Worm (Caenorhabditis elegans) whole organism, L1 larva: ENCODE measurements around the gene T05C1.1.

Experiments used
- Y116A8C.19 ChIP-seq: sonication (generic microtip); optimal IDR thresholded peaks from 2 replicates; lab custom pipeline; 2016; ENCODE audit warnings: missing compliant biosample characterization, missing genetic modification characterization, borderline replicate concordance
- aha-1 ChIP-seq: fragments of 150-350 bp; optimal IDR thresholded peaks from 2 replicates; lab custom pipeline; 2014; ENCODE audit warnings: missing biosample characterization, missing genetic modification characterization
- ama-1 ChIP-seq: fragments of 150-350 bp; optimal IDR thresholded peaks from 2 replicates; lab custom pipeline; 2014
- blmp-1 ChIP-seq: fragments of 150-350 bp; optimal IDR thresholded peaks from 2 replicates; lab custom pipeline; 2014; ENCODE audit warnings: missing biosample characterization, missing genetic modification characterization
- ceh-63 ChIP-seq: fragments of 200-800 bp; sonication (Bioruptor generic); optimal IDR thresholded peaks from 2 replicates; lab custom pipeline; 2018; ENCODE audit warnings: mild to moderate bottlenecking, missing genetic modification characterization, missing compliant biosample characterization
- ceh-82 ChIP-seq, 3 experiments: fragments of 150-350 bp in 1 of 3; sonication (generic microtip) in 2 of 3; optimal IDR thresholded peaks; 2 replicates each; lab custom pipeline; 2014 to 2017; ENCODE audit warnings: missing biosample characterization in 3 of 3, missing genetic modification characterization in 3 of 3
- dsc-1 ChIP-seq: sonication (generic microtip); optimal IDR thresholded peaks from 2 replicates; lab custom pipeline; 2016; ENCODE audit warnings: mild to moderate bottlenecking, missing genetic modification characterization, missing compliant biosample characterization
- efl-1 ChIP-seq, 4 experiments: fragments of 150-350 bp; optimal IDR thresholded peaks in 3 of 4; peaks in 1 of 4; 1 replicate in 1 of 4; 2 replicates in 3 of 4; lab custom pipeline; 2014; ENCODE audit warnings: missing biosample characterization in 2 of 4, missing genetic modification characterization in 2 of 4, missing genetic modification reagents in 2 of 4
- efl-3 ChIP-seq: fragments of 200-800 bp; sonication (Bioruptor generic); optimal IDR thresholded peaks from 2 replicates; lab custom pipeline; 2018; ENCODE audit warnings: mild to moderate bottlenecking, missing genetic modification characterization, missing compliant biosample characterization
- egl-13 ChIP-seq: sonication (generic microtip); optimal IDR thresholded peaks from 2 replicates; lab custom pipeline; 2016; ENCODE audit warnings: missing genotype, missing genetic modification reagents, missing genetic modification characterization, missing compliant biosample characterization
- elt-2 ChIP-seq: sonication (generic microtip); optimal IDR thresholded peaks from 2 replicates; lab custom pipeline; 2016; ENCODE audit warnings: missing genetic modification characterization, mild to moderate bottlenecking, inconsistent platforms, missing compliant biosample characterization, missing genetic modification reagents
- elt-3 ChIP-seq, 6 experiments: fragments of 150-350 bp in 1 of 6; sonication (generic microtip); optimal IDR thresholded peaks; 2 replicates each; lab custom pipeline; 2017 to 2018; ENCODE audit warnings: missing biosample characterization in 6 of 6, missing genetic modification characterization in 6 of 6, inconsistent platforms in 1 of 6
- ets-5 ChIP-seq: fragments of 200-800 bp; sonication (Bioruptor generic); IDR thresholded peaks from 2 replicates; pipeline ENCODE4 v1.3.6; 2022; ENCODE audit warnings: missing genetic modification characterization, missing compliant biosample characterization
- fkh-10 ChIP-seq: sonication (generic microtip); optimal IDR thresholded peaks from 2 replicates; lab custom pipeline; 2017; ENCODE audit warnings: missing biosample characterization, missing genetic modification reagents, missing genetic modification characterization
- fkh-8 ChIP-seq: sonication (generic microtip); optimal IDR thresholded peaks from 2 replicates; lab custom pipeline; 2016; ENCODE audit warnings: mild to moderate bottlenecking, missing genetic modification characterization, missing compliant biosample characterization
- fos-1 ChIP-seq: fragments of 150-350 bp; optimal IDR thresholded peaks from 2 replicates; lab custom pipeline; 2014; ENCODE audit warnings: missing biosample characterization, missing genetic modification characterization
- hlh-4 ChIP-seq: sonication (generic microtip); optimal IDR thresholded peaks from 2 replicates; lab custom pipeline; 2016; ENCODE audit warnings: mild to moderate bottlenecking, missing genetic modification characterization, missing compliant biosample characterization
- isw-1 ChIP-seq: fragments of 200-800 bp; sonication (Bioruptor generic); IDR thresholded peaks from 2 replicates; pipeline ENCODE4 v1.3.6; 2022; ENCODE audit warnings: missing genetic modification characterization, missing compliant biosample characterization
- lin-13 ChIP-seq: fragments of 150-350 bp; optimal IDR thresholded peaks from 2 replicates; lab custom pipeline; 2014; ENCODE audit warnings: missing biosample characterization, missing genetic modification reagents, missing genetic modification characterization
- lin-14 ChIP-seq: fragments of 200-800 bp; sonication (Bioruptor generic); optimal IDR thresholded peaks from 2 replicates; lab custom pipeline; 2018; ENCODE audit warnings: mild to moderate bottlenecking, missing genetic modification characterization, moderate library complexity, missing compliant biosample characterization
- lin-39 ChIP-seq: fragments of 150-350 bp; optimal IDR thresholded peaks from 2 replicates; lab custom pipeline; 2014; ENCODE audit warnings: missing biosample characterization, missing genetic modification reagents, missing genetic modification characterization
- lir-3 ChIP-seq: sonication (generic microtip); optimal IDR thresholded peaks from 2 replicates; lab custom pipeline; 2016; ENCODE audit warnings: mild to moderate bottlenecking, missing genetic modification characterization, moderate library complexity, missing compliant biosample characterization; ENCODE audit not compliant: poor library complexity
- lsy-2 ChIP-seq, 2 experiments: fragments of 150-350 bp; optimal IDR thresholded peaks; 2 replicates each; lab custom pipeline; 2014; ENCODE audit warnings: missing biosample characterization in 2 of 2, missing genetic modification characterization in 2 of 2
- mef-2 ChIP-seq: fragments of 150-350 bp; optimal IDR thresholded peaks from 2 replicates; lab custom pipeline; 2014; ENCODE audit warnings: missing biosample characterization, missing genetic modification characterization
- nhr-19 ChIP-seq: fragments of 200-800 bp; sonication (Bioruptor generic); conservative IDR thresholded peaks from 2 replicates; pipeline ENCODE4 v1.3.6; 2022; ENCODE audit warnings: missing genetic modification characterization, missing compliant biosample characterization
- nhr-20 ChIP-seq: sonication (generic microtip); optimal IDR thresholded peaks from 2 replicates; lab custom pipeline; 2016; ENCODE audit warnings: mild to moderate bottlenecking, missing genetic modification characterization, missing compliant biosample characterization
- nhr-237 ChIP-seq: fragments of 150-350 bp; optimal IDR thresholded peaks from 2 replicates; lab custom pipeline; 2014; ENCODE audit warnings: missing biosample characterization, missing genetic modification characterization
- nhr-47 ChIP-seq: sonication (generic microtip); optimal IDR thresholded peaks from 2 replicates; lab custom pipeline; 2016; ENCODE audit warnings: mild to moderate bottlenecking, missing genetic modification characterization, moderate library complexity, missing compliant biosample characterization
- nhr-71 ChIP-seq: sonication (generic microtip); optimal IDR thresholded peaks from 2 replicates; lab custom pipeline; 2016; ENCODE audit warnings: mild to moderate bottlenecking, missing genetic modification characterization, moderate library complexity, missing compliant biosample characterization
- nhr-85 ChIP-seq: sonication (generic microtip); peaks from one replicate; lab custom pipeline; 2016; ENCODE audit warnings: missing genetic modification characterization, inconsistent platforms, missing compliant biosample characterization
- nhr-90 ChIP-seq: sonication (generic microtip); optimal IDR thresholded peaks from 2 replicates; lab custom pipeline; 2016; ENCODE audit warnings: mild to moderate bottlenecking, missing genetic modification characterization, missing compliant biosample characterization; ENCODE audit not compliant: poor library complexity
- pag-3 ChIP-seq: sonication (generic microtip); optimal IDR thresholded peaks from 2 replicates; lab custom pipeline; 2017; ENCODE audit warnings: missing genetic modification characterization, mild to moderate bottlenecking, missing compliant biosample characterization, antibody characterized with exemption, borderline replicate concordance; ENCODE audit not compliant: insufficient read depth
- pax-3 ChIP-seq: fragments of 200-800 bp; sonication (Bioruptor generic); optimal IDR thresholded peaks from 2 replicates; lab custom pipeline; 2018; ENCODE audit warnings: mild to moderate bottlenecking, missing genetic modification characterization, moderate library complexity, missing compliant biosample characterization
- pqm-1 ChIP-seq: sonication (generic microtip); optimal IDR thresholded peaks from 3 replicates; lab custom pipeline; 2017; ENCODE audit warnings: missing biosample characterization, missing genetic modification characterization
- rnt-1 ChIP-seq: sonication (generic microtip); optimal IDR thresholded peaks from 2 replicates; lab custom pipeline; 2016; ENCODE audit warnings: mild to moderate bottlenecking, missing genetic modification characterization, moderate library complexity, missing compliant biosample characterization
- skn-1 ChIP-seq: fragments of 150-350 bp; optimal IDR thresholded peaks from 2 replicates; lab custom pipeline; 2014; ENCODE audit warnings: missing biosample characterization, missing genetic modification characterization
- snu-23 ChIP-seq: sonication (generic microtip); optimal IDR thresholded peaks from 2 replicates; lab custom pipeline; 2016; ENCODE audit warnings: missing genetic modification characterization, missing compliant biosample characterization
- sox-4 ChIP-seq: sonication (generic microtip); optimal IDR thresholded peaks from 2 replicates; lab custom pipeline; 2016; ENCODE audit warnings: missing genetic modification characterization, missing compliant biosample characterization
- sptf-1 ChIP-seq: fragments of 150-350 bp; optimal IDR thresholded peaks from 2 replicates; lab custom pipeline; 2014; ENCODE audit warnings: missing biosample characterization, missing genetic modification characterization
- tbx-2 ChIP-seq: sonication (generic microtip); optimal IDR thresholded peaks from 2 replicates; lab custom pipeline; 2016; ENCODE audit warnings: missing genetic modification characterization, missing compliant biosample characterization
- tlp-1 ChIP-seq: fragments of 150-350 bp; optimal IDR thresholded peaks from 2 replicates; lab custom pipeline; 2014; ENCODE audit warnings: missing biosample characterization, missing genetic modification characterization
- unc-86 ChIP-seq: sonication (generic microtip); optimal IDR thresholded peaks from 2 replicates; lab custom pipeline; 2016; ENCODE audit warnings: missing genetic modification characterization, missing compliant biosample characterization
- zag-1 ChIP-seq: fragments of 150-350 bp; optimal IDR thresholded peaks from 2 replicates; lab custom pipeline; 2014; ENCODE audit warnings: missing biosample characterization, missing genetic modification characterization
- zip-4 ChIP-seq: fragments of 200-800 bp; sonication (Bioruptor generic); optimal IDR thresholded peaks from 2 replicates; lab custom pipeline; 2018; ENCODE audit warnings: mild to moderate bottlenecking, missing genetic modification characterization, moderate library complexity, missing compliant biosample characterization

The T05C1.1 gene

DNA sequence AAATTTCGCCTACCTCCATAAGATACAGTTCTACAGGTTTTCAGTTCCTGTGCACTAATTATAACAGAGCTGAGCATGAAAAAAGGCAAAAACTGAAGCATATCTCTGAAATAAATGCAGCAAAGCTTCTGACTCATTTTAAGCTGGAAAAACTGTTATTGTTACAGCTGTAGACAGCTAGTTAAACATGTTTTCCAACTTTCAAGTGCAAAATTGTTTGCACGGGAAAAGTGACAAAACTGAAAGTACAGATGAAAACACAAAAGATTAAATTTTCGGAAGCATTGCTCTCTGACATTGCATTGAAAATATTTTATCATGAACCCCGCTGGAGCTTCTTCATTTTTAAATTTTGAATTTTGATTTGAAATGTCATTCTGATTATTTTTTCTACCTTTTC, 12.3 kb downstream of the T05C1.1 start, which contains the start of gene T05C1.5:
Gene T05C1.5 (minus strand): TSS at position 101 of the 400 bp plus-strand sequence.
- TF ChIP-seq skn-1 (tag; lab: Kevin White, UChicago) (no peak), ets-5 (no peak), nhr-90 (no peak), zag-1 (no peak), isw-1 (GFP tag; lab: Robert Waterston, UW) (no peak), aha-1 (tag; lab: Kevin White, UChicago) (no peak), nhr-47 (tag; lab: Kevin White, UChicago) (no peak), ama-1 (lab: Kevin White, UChicago) (no peak), fos-1 (no peak), elt-2 (no peak), efl-1 (optimal IDR thresholded peaks at IDR 0.05; lab: Kevin White, UChicago) (no peak), efl-1 (GFP tag; optimal IDR thresholded peaks at IDR 0.05 in 1 of 2; lab: Kevin White, UChicago) (no peak), pqm-1 (no peak), lsy-2 (tag; optimal IDR thresholded peaks at IDR 0.05; lab: Kevin White, UChicago) (no peak), fkh-10 (GFP tag; lab: Kevin White, UChicago) (no peak)

DNA sequence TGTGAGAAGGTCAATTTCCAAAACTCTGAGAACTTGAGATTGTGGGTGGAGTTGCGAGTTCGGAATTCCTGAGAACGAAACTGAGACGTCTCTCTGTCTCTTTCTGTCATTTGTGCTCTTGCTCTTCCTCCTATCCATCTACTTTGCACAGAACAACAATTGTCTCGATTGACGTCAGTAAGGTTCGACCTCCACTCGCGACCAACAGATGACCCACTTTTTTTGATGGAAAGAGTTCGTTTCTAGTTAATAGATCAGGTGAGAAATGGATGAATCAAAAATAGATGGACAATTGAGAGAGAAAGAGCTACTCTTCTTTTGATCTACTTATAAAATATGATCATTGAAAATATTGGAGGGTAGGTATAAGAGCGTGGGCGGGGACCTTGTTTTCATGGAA, 16.1 kb downstream of the T05C1.1 start:
- TF ChIP-seq pag-3 (tag; lab: Kevin White, UChicago) (no peak), snu-23 (peak; percentile 27), unc-86 (tag; lab: Kevin White, UChicago) (no peak), nhr-20 (tag; lab: Kevin White, UChicago) (peak; percentile 35), sox-4 (tag; lab: Kevin White, UChicago) (no peak), rnt-1 (tag; lab: Kevin White, UChicago) (peak; percentile 64), lin-39 (tag; lab: Kevin White, UChicago) (peak; percentile 38), nhr-19 (GFP tag; lab: Robert Waterston, UW) (peak; percentile 29; the same call in 1 of the 2 replicates), zip-4 (no peak), elt-3 (tag; optimal IDR thresholded peaks at IDR 0.05; lab: Kevin White, UChicago) (no peak), lsy-2 (tag; optimal IDR thresholded peaks at IDR 0.05; lab: Kevin White, UChicago) (peak; percentile 24 to 49), mef-2 (tag; lab: Kevin White, UChicago) (peak; percentile 52), efl-3 (GFP tag; lab: Kevin White, UChicago) (no peak), efl-1 (optimal IDR thresholded peaks at IDR 0.05; lab: Kevin White, UChicago) (peak in 1 of 2 experiments; percentile 13), efl-1 (GFP tag; optimal IDR thresholded peaks at IDR 0.05 in 1 of 2; lab: Kevin White, UChicago) (no peak), lin-14 (peak; percentile 81), nhr-71 (tag; lab: Kevin White, UChicago) (peak; percentile 78), lin-13 (GFP tag; lab: Kevin White, UChicago) (peak; percentile 5), blmp-1 (tag; lab: Kevin White, UChicago) (no peak)

ce11 chrII:4495844-4496243, 17.4 kb downstream of the T05C1.1 start:
- TF ChIP-seq elt-2 (peak; percentile 13), lin-39 (tag; lab: Kevin White, UChicago) (no peak), nhr-237 (no peak), tlp-1 (tag; lab: Kevin White, UChicago) (no peak)

ce11 chrII:4505097-4505626, 26.8 kb downstream of the T05C1.1 start, which contains the start of gene camt-1:
camt-1 (minus strand) TSS chrII:4505147.
- TF ChIP-seq nhr-71 (tag; lab: Kevin White, UChicago), result peak; percentile 27
- TF ChIP-seq nhr-85 (tag; lab: Kevin White, UChicago), result no peak
- peak; percentile 65 for TF ChIP-seq pax-3
- no peak for TF ChIP-seq ceh-82 (tag; optimal IDR thresholded peaks at IDR 0.05; lab: Kevin White, UChicago)
- TF ChIP-seq nhr-47 (tag; lab: Kevin White, UChicago), result peak; percentile 33
- no peak for TF ChIP-seq hlh-4
- TF ChIP-seq sox-4 (tag; lab: Kevin White, UChicago), result peak; percentile 22
- no peak for TF ChIP-seq tbx-2 (tag; lab: Kevin White, UChicago)
- no peak for TF ChIP-seq sptf-1 (tag; lab: Kevin White, UChicago)
- TF ChIP-seq dsc-1 (tag; lab: Kevin White, UChicago), result peak; percentile 94
- no peak for TF ChIP-seq pqm-1
- TF ChIP-seq Y116A8C.19, result no peak
- no peak for TF ChIP-seq lir-3 (tag; lab: Kevin White, UChicago)
- no peak for TF ChIP-seq ceh-63 (GFP tag; lab: Kevin White, UChicago)
- TF ChIP-seq egl-13 (tag; lab: Kevin White, UChicago), result peak; percentile 20
- TF ChIP-seq unc-86 (tag; lab: Kevin White, UChicago), result peak; percentile 53
- peak; percentile 17 for TF ChIP-seq snu-23
- peak; percentile 66 for TF ChIP-seq fkh-8 (tag; lab: Kevin White, UChicago)
- TF ChIP-seq, all 84 proteins: peak for 9
